Fruit fly (Drosophila melanogaster) whole organism, embryonic: ENCODE measurements around the gene Nup43.

Experiments used
- Atf3 ChIP-seq: fragments of 200-800 bp; sonication (Bioruptor generic); optimal IDR thresholded peaks from 3 replicates; lab custom pipeline; 2016; ENCODE audit warnings: missing biosample characterization, missing genetic modification characterization
- CG10366 ChIP-seq: fragments of 200-800 bp; sonication (Bioruptor generic); IDR thresholded peaks from 2 replicates; pipeline ENCODE4 v1.3.6; 2022; ENCODE audit warnings: missing biosample characterization, missing genetic modification characterization
- CG11456 ChIP-seq: fragments of 200-800 bp; sonication (Bioruptor generic); IDR thresholded peaks from 3 replicates; pipeline ENCODE4 v1.3.6; 2022; ENCODE audit warnings: missing biosample characterization, missing genetic modification characterization
- CG11504 ChIP-seq: fragments of 200-800 bp; sonication (Bioruptor generic); optimal IDR thresholded peaks from 3 replicates; lab custom pipeline; 2019; ENCODE audit warnings: missing biosample characterization, mild to moderate bottlenecking, missing genetic modification characterization, moderate library complexity
- CG13123 ChIP-seq: fragments of 200-800 bp; sonication (Bioruptor generic); optimal IDR thresholded peaks from 2 replicates; lab custom pipeline; 2016; ENCODE audit warnings: missing biosample characterization, missing genetic modification characterization
- CG14441 ChIP-seq: fragments of 200-800 bp; sonication (Bioruptor generic); IDR thresholded peaks from 2 replicates; pipeline ENCODE4 v1.3.6; 2022; ENCODE audit warnings: missing biosample characterization, missing genetic modification characterization
- CG17186 ChIP-seq: fragments of 200-800 bp; sonication (Bioruptor generic); optimal IDR thresholded peaks from 3 replicates; lab custom pipeline; 2017; ENCODE audit warnings: missing biosample characterization, missing genetic modification reagents, missing genetic modification characterization
- CG17802 ChIP-seq: fragments of 200-800 bp; sonication (Bioruptor generic); optimal IDR thresholded peaks from 2 replicates; lab custom pipeline; 2018; ENCODE audit warnings: missing biosample characterization, mild to moderate bottlenecking, missing genetic modification characterization, moderate library complexity
- CG3065 ChIP-seq: fragments of 200-800 bp; sonication (Bioruptor generic); optimal IDR thresholded peaks from 2 replicates; lab custom pipeline; 2016; ENCODE audit warnings: missing biosample characterization, missing genetic modification characterization
- CG31224 ChIP-seq: fragments of 200-800 bp; sonication (Bioruptor generic); IDR thresholded peaks from 2 replicates; pipeline ENCODE4 v1.3.6; 2022; ENCODE audit warnings: missing biosample characterization, missing genetic modification characterization
- CG32532 ChIP-seq: fragments of 200-800 bp; sonication (Bioruptor generic); IDR thresholded peaks from 2 replicates; pipeline ENCODE4 v1.3.6; 2022; ENCODE audit warnings: missing biosample characterization, missing genetic modification characterization
- CG32767 ChIP-seq: fragments of 200-800 bp; sonication (Bioruptor generic); IDR thresholded peaks from 2 replicates; pipeline ENCODE4 v1.3.6; 2022; ENCODE audit warnings: missing biosample characterization, missing genetic modification characterization
- CG32772 ChIP-seq: fragments of 200-800 bp; sonication (Bioruptor generic); IDR thresholded peaks from 2 replicates; pipeline ENCODE4 v1.3.6; 2022; ENCODE audit warnings: missing biosample characterization, missing genetic modification characterization
- CG6272 ChIP-seq: fragments of 200-800 bp; sonication (Bioruptor generic); IDR thresholded peaks from 2 replicates; pipeline ENCODE4 v1.3.6; 2022; ENCODE audit warnings: missing biosample characterization, missing genetic modification characterization
- CG7556 ChIP-seq: fragments of 200-800 bp; sonication (Bioruptor generic); optimal IDR thresholded peaks from 2 replicates; lab custom pipeline; 2017; ENCODE audit warnings: missing biosample characterization, mild to moderate bottlenecking, missing genetic modification characterization
- CG9609 ChIP-seq: fragments of 200-800 bp; sonication (Bioruptor generic); optimal IDR thresholded peaks from 3 replicates; lab custom pipeline; 2016; ENCODE audit warnings: missing biosample characterization, missing genetic modification characterization
- CG9932 ChIP-seq: fragments of 200-800 bp; sonication (Bioruptor generic); IDR thresholded peaks from 2 replicates; pipeline ENCODE4 v1.3.6; 2022; ENCODE audit warnings: missing biosample characterization, missing genetic modification characterization
- Drgx ChIP-seq: fragments of 200-800 bp; sonication (Bioruptor generic); IDR thresholded peaks from 2 replicates; pipeline ENCODE4 v1.3.6; 2022; ENCODE audit warnings: missing biosample characterization, missing genetic modification characterization
- Hr3 ChIP-seq: fragments of 200-800 bp; sonication (Bioruptor generic); optimal IDR thresholded peaks from 3 replicates; lab custom pipeline; 2016; ENCODE audit warnings: missing biosample characterization, missing genetic modification characterization
- Kr ChIP-seq: fragments of 200-800 bp; sonication (Bioruptor generic); optimal IDR thresholded peaks from 2 replicates; lab custom pipeline; 2017; ENCODE audit warnings: missing biosample characterization, mild to moderate bottlenecking, missing genetic modification characterization
- Max ChIP-seq: fragments of 200-800 bp; sonication (Bioruptor generic); optimal IDR thresholded peaks from 2 replicates; lab custom pipeline; 2016; ENCODE audit warnings: missing biosample characterization, mild to moderate bottlenecking, missing genetic modification characterization
- Neu2 ChIP-seq: fragments of 200-800 bp; sonication (Bioruptor generic); optimal IDR thresholded peaks from 3 replicates; lab custom pipeline; 2016; ENCODE audit warnings: missing biosample characterization, missing genetic modification characterization, borderline replicate concordance
- Nf-YB ChIP-seq: fragments of 200-800 bp; sonication (Bioruptor generic); optimal IDR thresholded peaks from 3 replicates; lab custom pipeline; 2019; ENCODE audit warnings: missing biosample characterization, mild to moderate bottlenecking, missing genetic modification characterization, moderate library complexity
- Nf-YC ChIP-seq: fragments of 200-800 bp; optimal IDR thresholded peaks from 3 replicates; lab custom pipeline; 2019; ENCODE audit warnings: missing biosample characterization, mild to moderate bottlenecking, missing genetic modification characterization, moderate library complexity
- Sry-δ ChIP-seq: fragments of 200-800 bp; sonication (Bioruptor generic); optimal IDR thresholded peaks from 2 replicates; lab custom pipeline; 2016; ENCODE audit warnings: missing biosample characterization, missing genetic modification characterization
- Trl ChIP-seq, 3 experiments: fragments of >200 bp in 2 of 3; fragments of 200-800 bp in 1 of 3; sonication (Bioruptor generic) in 1 of 3; optimal IDR thresholded peaks; 2 replicates in 1 of 3; 3 replicates in 2 of 3; lab custom pipeline; 2016 to 2017; ENCODE audit warnings: missing biosample characterization in 1 of 3, missing genetic modification characterization in 1 of 3
- Xrp1 ChIP-seq: fragments of 200-800 bp; sonication (Bioruptor generic); IDR thresholded peaks from 2 replicates; pipeline ENCODE4 v1.3.6; 2022; ENCODE audit warnings: missing biosample characterization, missing genetic modification characterization
- cg ChIP-seq: fragments of 200-800 bp; sonication (Bioruptor generic); optimal IDR thresholded peaks from 3 replicates; lab custom pipeline; 2019; ENCODE audit warnings: missing biosample characterization, mild to moderate bottlenecking, missing genetic modification characterization, moderate library complexity
- danr ChIP-seq: fragments of 200-800 bp; sonication (Bioruptor generic); IDR thresholded peaks from 2 replicates; pipeline ENCODE4 v1.3.6; 2022; ENCODE audit warnings: missing biosample characterization, missing genetic modification characterization
- dmrt99B ChIP-seq: fragments of 200-800 bp; sonication (Bioruptor generic); optimal IDR thresholded peaks from 2 replicates; lab custom pipeline; 2018; ENCODE audit warnings: missing biosample characterization, mild to moderate bottlenecking, missing genetic modification characterization, moderate library complexity
- dysf ChIP-seq: fragments of 200-800 bp; sonication (Bioruptor generic); IDR thresholded peaks from 3 replicates; pipeline ENCODE4 v1.3.6; 2022; ENCODE audit warnings: missing biosample characterization, missing genetic modification characterization
- eve ChIP-seq, 2 experiments: fragments of >200 bp; optimal IDR thresholded peaks; 2 replicates each; lab custom pipeline; 2017; ENCODE audit warnings: missing biosample characterization in 2 of 2, missing genetic modification characterization in 2 of 2
- ewg ChIP-seq: fragments of 200-800 bp; sonication (Bioruptor generic); optimal IDR thresholded peaks from 3 replicates; lab custom pipeline; 2017; ENCODE audit warnings: mild to moderate bottlenecking, missing biosample characterization, missing genetic modification reagents, missing genetic modification characterization
- exex ChIP-seq: fragments of 200-800 bp; sonication (Bioruptor generic); optimal IDR thresholded peaks from 4 replicates; lab custom pipeline; 2018; ENCODE audit warnings: missing biosample characterization, mild to moderate bottlenecking, missing genetic modification characterization, moderate library complexity
- fd96Cb ChIP-seq: fragments of 200-800 bp; sonication (Bioruptor generic); optimal IDR thresholded peaks from 2 replicates; lab custom pipeline; 2018; ENCODE audit warnings: missing biosample characterization, mild to moderate bottlenecking, missing genetic modification characterization, moderate library complexity
- gsb ChIP-seq: fragments of 200-800 bp; sonication (Bioruptor generic); IDR thresholded peaks from 2 replicates; pipeline ENCODE4 v1.3.6; 2022; ENCODE audit warnings: missing biosample characterization, missing genetic modification characterization
- hkb ChIP-seq, 2 experiments: fragments of 200-800 bp in 1 of 2; fragments of >200 bp in 1 of 2; sonication (Bioruptor generic) in 1 of 2; IDR thresholded peaks in 1 of 2; optimal IDR thresholded peaks in 1 of 2; 2 replicates each; pipeline versions ENCODE4 v1.3.6 to Lab custom; 2017 to 2022; ENCODE audit warnings: missing biosample characterization in 1 of 2, missing genetic modification characterization in 1 of 2
- ken ChIP-seq: fragments of 200-800 bp; sonication (Bioruptor generic); IDR thresholded peaks from 3 replicates; pipeline ENCODE4 v1.3.6; 2022; ENCODE audit warnings: missing biosample characterization, missing genetic modification characterization
- knrl ChIP-seq: fragments of 200-800 bp; sonication (Bioruptor generic); IDR thresholded peaks from 3 replicates; pipeline ENCODE4 v1.3.6; 2022; ENCODE audit warnings: missing biosample characterization, missing genetic modification characterization; ENCODE audit not compliant: partially characterized antibody
- otp ChIP-seq: fragments of 200-800 bp; sonication (Bioruptor generic); IDR thresholded peaks from 3 replicates; pipeline ENCODE4, ENCODE4 v1.3.6; 2022; ENCODE audit warnings: missing biosample characterization, missing genetic modification characterization
- phol ChIP-seq: fragments of 200-800 bp; sonication (Bioruptor generic); optimal IDR thresholded peaks from 3 replicates; lab custom pipeline; 2018; ENCODE audit warnings: missing biosample characterization, mild to moderate bottlenecking, missing genetic modification characterization, moderate library complexity
- sc ChIP-seq, 3 experiments: fragments of >200 bp in 2 of 3; fragments of 200-800 bp in 1 of 3; sonication (Bioruptor generic) in 1 of 3; optimal IDR thresholded peaks; 2 replicates in 2 of 3; 3 replicates in 1 of 3; lab custom pipeline; 2017; ENCODE audit warnings: mild to moderate bottlenecking in 1 of 3, missing biosample characterization in 1 of 3, missing genetic modification characterization in 1 of 3, missing genetic modification reagents in 1 of 3
- slbo ChIP-seq: fragments of 200-800 bp; sonication (Bioruptor generic); IDR thresholded peaks from 2 replicates; pipeline ENCODE4 v1.3.6; 2022; ENCODE audit warnings: missing biosample characterization, missing genetic modification characterization
- sna ChIP-seq: fragments of 200-800 bp; sonication (Bioruptor generic); IDR thresholded peaks from 2 replicates; pipeline ENCODE4 v1.3.6; 2022; ENCODE audit warnings: missing biosample characterization, missing genetic modification characterization; ENCODE audit not compliant: partially characterized antibody
- stwl ChIP-seq: fragments of 200-800 bp; sonication (Bioruptor generic); optimal IDR thresholded peaks from 3 replicates; lab custom pipeline; 2018; ENCODE audit warnings: missing biosample characterization, mild to moderate bottlenecking, missing genetic modification characterization, moderate library complexity
- ttk ChIP-seq: fragments of 200-800 bp; sonication (Bioruptor generic); IDR thresholded peaks from 2 replicates; pipeline ENCODE4 v2.1.2; 2022; ENCODE audit warnings: missing biosample characterization, missing genetic modification characterization
- vfl ChIP-seq: fragments of 200-800 bp; sonication (Bioruptor generic); optimal IDR thresholded peaks from 2 replicates; lab custom pipeline; 2016; ENCODE audit warnings: missing biosample characterization, missing genetic modification characterization
- zfh1 ChIP-seq: fragments of 200-800 bp; sonication (Bioruptor generic); IDR thresholded peaks from 3 replicates; pipeline ENCODE4 v1.3.6; 2022; ENCODE audit warnings: missing biosample characterization, missing genetic modification characterization
- zfh2 ChIP-seq: fragments of 200-800 bp; sonication (Bioruptor generic); optimal IDR thresholded peaks from 2 replicates; lab custom pipeline; 2016; ENCODE audit warnings: missing biosample characterization, missing genetic modification characterization

The Nup43 gene

DNA sequence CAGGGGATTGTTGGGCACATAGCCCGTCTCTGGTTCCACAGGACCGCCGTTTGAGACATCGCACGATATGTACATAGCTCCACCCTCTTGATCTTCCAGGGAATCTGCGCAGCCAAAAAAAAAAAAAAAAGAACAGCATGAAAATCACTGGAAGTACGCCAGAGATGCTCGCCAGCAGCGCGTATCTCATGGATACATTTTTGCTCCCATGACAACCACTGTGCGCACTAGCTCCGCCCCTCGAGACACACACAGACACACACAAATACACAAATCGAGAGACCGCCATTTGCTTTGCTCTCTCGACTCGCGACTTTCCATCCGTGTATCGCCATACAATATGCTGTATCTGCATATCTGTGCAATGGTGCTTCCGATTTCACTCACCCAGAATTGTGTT lies 4.9 kb downstream of the Nup43 start (continued):
- TF ChIP-seq Sry-δ (GFP tag; lab: Kevin White, UChicago) (no peak), zfh1 (0 out of 3 replicates have a peak, but pooled peaks have one; percentile 49), CG9932 (GFP tag; lab: Robert Waterston, UW) (peak; percentile 46), Neu2 (GFP tag; lab: Kevin White, UChicago) (no peak), knrl (GFP tag; lab: Robert Waterston, UW) (no peak), slbo (GFP tag; lab: Robert Waterston, UW) (peak; percentile 34; the same call in 1 of the 2 replicates), ken (GFP tag; lab: Robert Waterston, UW) (peak; percentile 55; the same call in 1 of the 3 replicates), fd96Cb (tag; lab: Kevin White, UChicago) (no peak), Trl (optimal IDR thresholded peaks at IDR 0.05; lab: Kevin White, UChicago) (peak in 1 of 2 experiments; percentile 26), Trl (GFP tag; optimal IDR thresholded peaks at IDR 0.05; lab: Kevin White, UChicago) (no peak), Kr (GFP tag; lab: Kevin White, UChicago) (no peak), eve (GFP tag; optimal IDR thresholded peaks at IDR 0.05; lab: Kevin White, UChicago) (no peak), Hr3 (no peak), otp (GFP tag; lab: Robert Waterston, UW) (0 out of 3 replicates have a peak, but pooled peaks have one; percentile 39), Nf-YB (GFP tag; lab: Kevin White, UChicago) (peak; percentile 78), CG32772 (GFP tag; lab: Robert Waterston, UW) (peak; percentile 45; the same call in 1 of the 2 replicates), CG9609 (GFP tag; lab: Kevin White, UChicago) (no peak), CG17186 (GFP tag; lab: Kevin White, UChicago) (no peak), dmrt99B (tag; lab: Kevin White, UChicago) (no peak), CG14441 (GFP tag; lab: Robert Waterston, UW) (0 out of 2 replicates have a peak, but pooled peaks have one; percentile 21), Atf3 (no peak), CG11504 (tag; lab: Kevin White, UChicago) (no peak), Max (GFP tag; lab: Kevin White, UChicago) (no peak), CG6272 (no peak), vfl (no peak), CG32532 (GFP tag; lab: Robert Waterston, UW) (0 out of 2 replicates have a peak, but pooled peaks have one; percentile 19), Nf-YC (tag; lab: Kevin White, UChicago) (peak; percentile 84), gsb (GFP tag; lab: Robert Waterston, UW) (no peak), dysf (GFP tag; lab: Robert Waterston, UW) (0 out of 3 replicates have a peak, but pooled peaks have one; percentile 36), ewg (GFP tag; lab: Kevin White, UChicago) (peak; percentile 7), stwl (tag; lab: Kevin White, UChicago) (no peak), CG11456 (GFP tag; lab: Robert Waterston, UW) (no peak), sc (optimal IDR thresholded peaks at IDR 0.05; lab: Kevin White, UChicago) (no peak), sc (GFP tag; optimal IDR thresholded peaks at IDR 0.05; lab: Kevin White, UChicago) (no peak), ttk (GFP tag; lab: Robert Waterston, UW) (0 out of 2 replicates have a peak, but pooled peaks have one; percentile 41), Drgx (GFP tag; lab: Robert Waterston, UW) (peak; percentile 62), CG13123 (GFP tag; lab: Kevin White, UChicago) (no peak), CG10366 (GFP tag; lab: Robert Waterston, UW) (0 out of 2 replicates have a peak, but pooled peaks have one; percentile 11), exex (no peak), sna (GFP tag; lab: Robert Waterston, UW) (no peak), CG3065 (no peak), CG7556 (GFP tag; lab: Kevin White, UChicago) (no peak), zfh2 (GFP tag; lab: Kevin White, UChicago) (no peak), hkb (optimal IDR thresholded peaks at IDR 0.05; lab: Kevin White, UChicago) (no peak), hkb (GFP tag; IDR thresholded peaks at IDR 0.05; lab: Robert Waterston, UW) (no peak), CG17802 (tag; lab: Kevin White, UChicago) (no peak), Xrp1 (GFP tag; lab: Robert Waterston, UW) (0 out of 2 replicates have a peak, but pooled peaks have one; percentile 27), phol (tag; lab: Kevin White, UChicago) (peak; percentile 10), CG31224 (GFP tag; lab: Robert Waterston, UW) (no peak), danr (no peak), CG32767 (peak; percentile 53; the same call in 1 of the 2 replicates), cg (GFP tag; lab: Kevin White, UChicago) (peak; percentile 66)
